Worm (Caenorhabditis elegans): ENCODE measurements around the gene clec-232.

The clec-232 gene

DNA sequence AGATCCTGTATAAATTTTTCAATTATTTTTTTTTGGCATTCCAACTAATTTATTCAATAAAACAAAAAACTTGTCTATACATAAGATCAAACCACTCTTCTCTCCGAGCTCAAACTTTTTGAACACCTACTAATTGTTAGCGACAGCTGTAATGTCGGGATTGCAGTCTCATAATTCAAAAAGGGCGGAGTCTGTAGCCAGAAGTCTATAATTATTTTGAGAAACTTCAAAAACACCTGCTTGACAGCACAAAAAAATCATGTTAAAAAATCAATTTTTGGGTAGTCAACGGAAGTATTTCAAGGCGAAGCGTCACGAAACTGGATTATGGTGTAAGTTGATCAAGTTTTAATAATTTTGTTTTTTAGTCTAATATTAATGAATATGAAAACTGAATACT lies 44.1 kb downstream of the clec-232 start, which contains the start of gene srx-44:
Gene srx-44, plus strand, starts transcription at position 301 of the 400 bp plus-strand sequence.
- TF ChIP-seq scrt-1 (GFP tag; IDR thresholded peaks at IDR 0.05), result no peak
- TF ChIP-seq hnd-1 (tag; optimal IDR thresholded peaks at IDR 0.05), result no peak
- TF ChIP-seq hmbx-1 (tag; optimal IDR thresholded peaks at IDR 0.05), result no peak
- TF ChIP-seq aly-1 (tag; optimal IDR thresholded peaks at IDR 0.05), result no peak
- TF ChIP-seq pes-1 (GFP tag; IDR thresholded peaks at IDR 0.05), result no peak
- no peak for TF ChIP-seq tbx-37 (GFP tag; conservative IDR thresholded peaks at IDR 0.05)
- TF ChIP-seq tra-4 (tag; optimal IDR thresholded peaks at IDR 0.05), result no peak
- TF ChIP-seq B0310.2 (tag; optimal IDR thresholded peaks at IDR 0.05), result no peak
- no peak for TF ChIP-seq F13C5.2 (tag; optimal IDR thresholded peaks at IDR 0.05)
- no peak for TF ChIP-seq sea-1 (GFP tag; conservative IDR thresholded peaks at IDR 0.05)
- TF ChIP-seq ceh-36 (tag; optimal IDR thresholded peaks at IDR 0.05), result no peak
- no peak for TF ChIP-seq ama-1 (optimal IDR thresholded peaks at IDR 0.05)
- TF ChIP-seq ceh-13 (GFP tag; optimal IDR thresholded peaks at IDR 0.05), result no peak

DNA sequence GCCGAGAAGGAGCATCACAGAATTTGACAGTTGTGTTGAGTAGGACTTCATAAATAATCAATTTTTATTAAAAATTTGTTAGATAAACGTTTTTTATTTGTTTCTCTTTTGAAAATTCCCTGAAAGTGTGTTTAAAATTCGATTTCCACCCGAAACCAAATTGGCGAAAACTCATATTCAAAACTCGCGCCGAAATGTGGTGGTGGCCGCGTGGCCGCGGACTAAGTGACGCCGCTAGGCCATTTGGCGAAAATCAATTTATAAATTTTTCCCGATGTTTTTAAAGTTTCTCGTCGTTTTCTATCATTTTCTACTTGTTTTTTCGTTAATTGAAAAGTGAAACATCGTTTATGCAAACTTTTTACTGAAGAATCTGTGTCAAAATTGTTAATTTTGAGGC lies 46.7 kb downstream of the clec-232 start:
- TF ChIP-seq flt-1 (GFP tag; IDR thresholded peaks at IDR 0.05), result no peak
- TF ChIP-seq scrt-1 (GFP tag; IDR thresholded peaks at IDR 0.05), result no peak
- peak; percentile 83 for TF ChIP-seq tbx-37 (GFP tag; conservative IDR thresholded peaks at IDR 0.05)

DNA sequence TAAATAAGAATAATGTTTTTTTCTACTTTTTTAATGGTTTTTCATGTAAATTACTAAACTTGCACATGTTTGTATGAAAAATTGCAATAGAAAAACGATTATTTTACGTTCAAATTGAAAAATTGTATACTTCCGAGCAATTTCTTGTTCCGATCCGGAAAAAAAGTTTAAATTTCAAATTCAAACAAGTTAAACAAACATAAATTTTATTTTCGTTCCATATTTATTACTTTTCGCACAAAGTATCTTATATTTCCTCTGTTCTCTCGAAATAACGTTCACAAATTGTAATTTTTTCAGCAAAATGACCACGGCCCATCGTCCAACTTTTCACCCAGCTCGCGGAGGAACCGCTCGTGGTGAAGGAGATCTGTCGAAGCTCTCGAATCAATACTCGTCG lies 47.1 kb downstream of the clec-232 start, which contains the start of gene cwc-15:
Gene cwc-15, plus strand, starts transcription at position 301 of the 400 bp plus-strand sequence.
- TF ChIP-seq flt-1 (GFP tag; IDR thresholded peaks at IDR 0.05), result no peak
- no peak for TF ChIP-seq tra-4 (tag; optimal IDR thresholded peaks at IDR 0.05)
- TF ChIP-seq tbx-11 (GFP tag; IDR thresholded peaks at IDR 0.05), result no peak
- TF ChIP-seq ceh-13 (GFP tag; optimal IDR thresholded peaks at IDR 0.05), result no peak
- no peak for TF ChIP-seq sea-1 (GFP tag; conservative IDR thresholded peaks at IDR 0.05)
- no peak for TF ChIP-seq hnd-1 (tag; optimal IDR thresholded peaks at IDR 0.05)
- TF ChIP-seq hmg-4 (GFP tag; optimal IDR thresholded peaks at IDR 0.05), result no peak
- TF ChIP-seq aly-1 (tag; optimal IDR thresholded peaks at IDR 0.05), result no peak
- no peak for TF ChIP-seq tbx-37 (GFP tag; conservative IDR thresholded peaks at IDR 0.05)
- TF ChIP-seq scrt-1 (GFP tag; IDR thresholded peaks at IDR 0.05), result no peak
- TF ChIP-seq ama-1 (optimal IDR thresholded peaks at IDR 0.05), result no peak
- no peak for TF ChIP-seq ets-7 (tag; optimal IDR thresholded peaks at IDR 0.05)
- TF ChIP-seq F13C5.2 (tag; optimal IDR thresholded peaks at IDR 0.05), result no peak
- TF ChIP-seq ceh-36 (tag; optimal IDR thresholded peaks at IDR 0.05), result no peak
- no peak for TF ChIP-seq pes-1 (GFP tag; IDR thresholded peaks at IDR 0.05)
- TF ChIP-seq hmbx-1 (tag; optimal IDR thresholded peaks at IDR 0.05), result no peak

DNA sequence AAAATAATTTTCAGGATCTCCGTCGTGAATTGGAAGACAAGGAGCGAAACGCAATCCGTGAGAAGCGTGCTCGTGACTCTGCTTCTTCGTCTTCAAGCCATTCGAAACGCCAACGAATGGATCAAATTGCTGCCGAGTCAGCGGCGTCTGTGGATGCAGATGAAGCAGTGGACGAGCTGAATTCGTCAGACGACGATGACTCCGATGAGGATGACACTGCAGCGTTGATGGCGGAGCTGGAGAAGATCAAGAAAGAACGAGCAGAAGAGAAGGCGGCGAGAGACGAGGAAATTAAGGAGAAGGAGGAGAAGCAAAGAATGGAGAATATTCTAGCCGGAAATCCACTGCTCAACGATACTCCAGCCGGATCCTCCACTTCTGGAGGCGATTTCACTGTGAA lies 47.6 kb downstream of the clec-232 start:
- TF ChIP-seq F13C5.2 (tag; optimal IDR thresholded peaks at IDR 0.05), result no peak
- no peak for TF ChIP-seq tbx-37 (GFP tag; conservative IDR thresholded peaks at IDR 0.05)
- no peak for TF ChIP-seq tbx-11 (GFP tag; IDR thresholded peaks at IDR 0.05)

DNA sequence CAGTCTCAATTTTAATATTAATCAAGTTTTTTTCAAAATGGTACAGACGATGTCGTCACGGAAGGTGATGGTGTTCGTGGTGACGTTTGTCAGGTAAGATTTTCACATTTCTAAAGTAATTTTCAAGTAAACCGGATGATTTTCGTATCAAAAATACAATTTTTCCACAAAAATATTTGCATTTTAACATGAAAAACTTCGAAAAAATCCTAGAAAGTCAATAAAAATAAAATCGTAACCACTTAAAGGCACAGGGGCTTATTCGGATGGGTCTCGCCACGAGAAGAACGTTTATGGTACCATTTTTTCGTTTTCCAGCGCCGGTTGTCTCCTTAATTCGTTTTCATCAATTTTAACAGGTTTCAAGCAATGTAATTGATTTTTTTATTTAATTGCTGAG lies 48.4 kb downstream of the clec-232 start, which contains the start of gene T10C6.6:
Gene T10C6.6, plus strand, starts transcription at position 27 of the 400 bp plus-strand sequence.
- TF ChIP-seq hnd-1 (tag; optimal IDR thresholded peaks at IDR 0.05) (no peak), flt-1 (GFP tag; IDR thresholded peaks at IDR 0.05) (no peak), ama-1 (optimal IDR thresholded peaks at IDR 0.05) (no peak)

DNA sequence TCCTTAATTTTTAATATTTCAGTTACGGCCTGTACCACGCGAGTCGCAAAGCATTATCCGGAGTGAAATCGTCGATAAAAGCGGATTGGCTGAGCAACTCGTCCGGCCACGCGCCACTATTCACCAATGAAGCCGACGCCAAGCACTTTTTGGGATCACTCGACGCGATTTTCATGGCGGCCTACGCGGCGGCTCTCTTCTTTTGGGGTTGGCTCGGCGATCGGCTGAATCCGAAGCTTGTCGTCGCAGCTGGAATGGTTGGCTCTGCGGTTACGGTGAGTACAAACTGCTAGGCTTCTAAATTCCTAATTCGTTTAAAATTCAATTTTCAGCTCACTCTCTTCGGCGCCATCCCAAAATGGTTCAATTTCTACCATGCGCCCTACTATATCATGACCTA lies 49.0 kb downstream of the clec-232 start:
- TF ChIP-seq B0310.2 (tag; optimal IDR thresholded peaks at IDR 0.05) (no peak), scrt-1 (GFP tag; IDR thresholded peaks at IDR 0.05) (no peak)

Measured in whole organism, early embryonic.